Fruit fly (Drosophila melanogaster): Measurements from ENCODE around the gene Spn.

DNA sequence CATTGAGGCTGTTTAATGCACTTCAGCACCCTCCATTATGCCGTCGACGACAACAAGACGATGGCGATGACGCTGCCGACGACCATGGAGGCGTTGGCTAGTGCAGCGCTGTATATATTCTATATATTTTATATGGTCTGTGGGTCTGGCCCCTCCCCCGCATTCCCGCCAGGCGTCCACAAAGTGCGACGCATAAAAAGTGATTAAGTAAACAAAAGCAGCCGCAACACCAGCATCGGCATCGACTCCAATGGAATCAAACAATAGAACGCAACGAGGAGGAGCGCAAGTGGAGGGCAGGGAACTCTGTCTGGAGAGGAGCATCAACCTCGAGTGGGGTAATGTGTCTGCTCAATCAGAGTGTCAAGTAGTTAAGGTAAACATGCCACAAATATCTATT is 14.2 kb upstream of the Spn start:
- TF ChIP-seq gl (tag; optimal IDR thresholded peaks at IDR 0.05) = peak; percentile 20
- TF ChIP-seq CG8159 (tag; optimal IDR thresholded peaks at IDR 0.05) = peak; percentile 20

All from whole organism, pupa.